Worm (Caenorhabditis elegans) whole organism, midembryonic: ENCODE measurements around the gene snx-13.

Experiments
- T22C8.4 ChIP-seq: fragments of 200-800 bp; sonication (Bioruptor generic); IDR thresholded peaks from 2 replicates; pipeline ENCODE4 v1.3.6; 2022; ENCODE audit warnings: missing genetic modification characterization, missing compliant biosample characterization
- cog-1 ChIP-seq: sonication (generic microtip); optimal IDR thresholded peaks from 2 replicates; lab custom pipeline; 2016; ENCODE audit warnings: missing genetic modification characterization, missing compliant biosample characterization
- flt-1 ChIP-seq: fragments of 200-800 bp; sonication (Bioruptor generic); IDR thresholded peaks from 2 replicates; pipeline ENCODE4 v1.3.6; 2022; ENCODE audit warnings: missing genetic modification characterization, missing compliant biosample characterization
- klf-2 ChIP-seq: fragments of 200-800 bp; sonication (Bioruptor generic); conservative IDR thresholded peaks from 2 replicates; pipeline ENCODE4 v1.3.6; 2022; ENCODE audit warnings: missing genetic modification reagents, missing genetic modification characterization, missing compliant biosample characterization
- med-1 ChIP-seq: sonication (generic microtip); optimal IDR thresholded peaks from 2 replicates; lab custom pipeline; 2017; ENCODE audit warnings: missing genetic modification characterization, mild to moderate bottlenecking, missing compliant biosample characterization, antibody characterized with exemption, missing genetic modification reagents; ENCODE audit not compliant: insufficient read depth
- ref-1 ChIP-seq: fragments of 200-800 bp; sonication (Bioruptor generic); conservative IDR thresholded peaks from 2 replicates; pipeline ENCODE4 v1.3.6; 2022; ENCODE audit warnings: missing genetic modification reagents, missing genetic modification characterization, missing compliant biosample characterization
- tab-1 ChIP-seq: fragments of 200-800 bp; sonication (Bioruptor generic); IDR thresholded peaks from 2 replicates; pipeline ENCODE4 v1.3.6; 2022; ENCODE audit warnings: missing genetic modification characterization, missing compliant biosample characterization
- ztf-23 ChIP-seq: fragments of 200-800 bp; sonication (Bioruptor generic); IDR thresholded peaks from 2 replicates; pipeline ENCODE4 v1.3.6; 2022; ENCODE audit warnings: missing genetic modification reagents, missing genetic modification characterization, missing compliant biosample characterization
- ztf-29 ChIP-seq: fragments of 200-800 bp; sonication (Bioruptor generic); IDR thresholded peaks from 2 replicates; pipeline ENCODE4 v1.3.6; 2022; ENCODE audit warnings: missing genetic modification reagents, missing genetic modification characterization, missing compliant biosample characterization

ce11 chrIV:17109436-17109835 lies 22.2 kb upstream of the snx-13 start:
- TF ChIP-seq flt-1 (no peak), med-1 (no peak), ztf-29 (GFP tag; lab: Robert Waterston, UW) (no peak), cog-1 (no peak), T22C8.4 (GFP tag; lab: Robert Waterston, UW) (no peak), tab-1 (no peak), klf-2 (GFP tag; lab: Robert Waterston, UW) (no peak), ref-1 (GFP tag; lab: Robert Waterston, UW) (no peak), ztf-23 (no peak)
